Fruit fly (Drosophila melanogaster): ENCODE results near the gene CG34281.

The CG34281 gene

DNA sequence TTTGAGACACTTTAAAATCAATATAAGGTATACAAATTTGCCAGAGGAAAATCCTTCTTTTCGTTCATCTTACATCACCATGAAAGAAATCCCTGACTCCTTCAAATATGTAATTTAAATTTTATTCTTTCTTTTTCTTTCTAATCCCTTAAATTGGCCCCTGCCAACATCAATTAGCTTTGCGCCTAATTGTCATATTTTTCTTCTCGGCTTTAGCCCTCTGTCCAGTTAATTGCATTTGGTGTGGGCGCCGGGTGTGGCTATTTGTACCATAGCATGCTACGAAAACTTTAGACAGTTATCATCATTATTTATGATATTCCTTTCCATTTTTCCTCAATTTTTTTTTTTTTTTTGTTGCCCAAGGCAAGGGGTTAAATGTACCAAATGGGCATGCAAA lies 17.7 kb downstream of the CG34281 start, which contains the start of gene CG43175:
Gene CG43175 (plus strand): TSS at position 301 of the 400 bp plus-strand sequence.
- TF ChIP-seq bab1 (GFP tag; optimal IDR thresholded peaks at IDR 0.05) (no peak), CG33017 (tag; optimal IDR thresholded peaks at IDR 0.05) (no peak), pad (GFP tag; optimal IDR thresholded peaks at IDR 0.05) (no peak), CG5204 (GFP tag; optimal IDR thresholded peaks at IDR 0.05) (no peak), Hr96 (GFP tag; optimal IDR thresholded peaks at IDR 0.05) (no peak), CG11617 (GFP tag; optimal IDR thresholded peaks at IDR 0.05) (no peak), cnc (optimal IDR thresholded peaks at IDR 0.05) (no peak)

DNA sequence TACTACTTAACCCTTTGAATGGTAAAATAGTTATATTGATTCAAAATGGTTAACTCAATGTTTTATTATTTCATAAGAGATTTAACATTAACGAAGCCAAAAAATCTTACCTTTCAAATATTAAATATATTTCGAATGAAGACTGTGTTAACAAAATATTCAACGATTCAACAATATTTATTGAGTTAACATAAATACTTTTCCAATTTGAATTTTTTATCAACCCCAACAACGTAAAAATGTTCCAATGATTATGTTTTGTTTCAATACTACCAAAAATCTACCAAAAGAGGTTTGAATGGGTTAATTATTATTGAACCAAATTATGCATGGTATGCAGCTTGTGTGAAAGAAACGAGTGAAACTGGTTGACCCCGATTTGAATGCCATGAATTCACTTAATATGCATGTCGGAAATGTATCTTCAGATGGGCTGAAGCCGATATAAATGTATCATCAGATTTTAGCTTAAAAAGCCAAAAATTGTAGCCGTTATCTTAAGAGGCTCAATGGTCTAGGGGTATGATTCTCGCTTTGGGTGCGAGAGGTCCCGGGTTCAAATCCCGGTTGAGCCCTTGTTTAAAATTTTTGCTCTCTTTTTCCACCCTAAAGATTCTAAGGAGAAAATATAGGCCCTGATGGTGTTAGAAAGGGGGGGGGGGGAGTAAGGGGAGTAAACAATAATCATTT lies 18.6 kb downstream of the CG34281 start:
- peak; percentile 56 for TF ChIP-seq tj (GFP tag; optimal IDR thresholded peaks at IDR 0.05)
- no peak for TF ChIP-seq CG7101 (tag; optimal IDR thresholded peaks at IDR 0.05)
- TF ChIP-seq bab1 (GFP tag; optimal IDR thresholded peaks at IDR 0.05) = peak; percentile 40

DNA sequence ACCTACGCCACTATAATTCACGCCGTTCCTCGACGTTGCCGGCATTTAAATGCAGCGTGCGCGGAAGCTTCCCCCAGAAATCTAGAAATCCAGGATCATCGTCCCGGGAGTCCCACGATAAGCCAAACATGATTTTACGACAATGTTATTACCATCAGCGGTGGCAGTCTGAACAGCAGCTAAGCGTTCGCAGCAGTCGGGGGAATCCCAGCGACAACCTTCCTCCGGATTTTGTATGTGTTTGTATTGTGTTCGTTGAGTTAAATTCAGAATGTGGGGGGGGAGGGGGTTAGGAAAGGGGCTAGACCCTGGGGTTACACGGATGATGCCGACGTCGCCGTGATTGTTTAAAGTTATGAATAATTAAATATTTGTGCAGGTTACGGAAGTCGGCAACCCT lies 31.3 kb downstream of the CG34281 start:
- TF ChIP-seq CG14711 (tag; optimal IDR thresholded peaks at IDR 0.05) = no peak
- no peak for TF ChIP-seq tj (GFP tag; optimal IDR thresholded peaks at IDR 0.05)
- TF ChIP-seq kay (GFP tag; ENCODE audit: borderline replicate concordance) = no peak
- no peak for TF ChIP-seq Hr96 (GFP tag; optimal IDR thresholded peaks at IDR 0.05)
- no peak for TF ChIP-seq Mnt (GFP tag; optimal IDR thresholded peaks at IDR 0.05)
- no peak for TF ChIP-seq CG7101 (tag; optimal IDR thresholded peaks at IDR 0.05)
- TF ChIP-seq CG5204 (GFP tag; optimal IDR thresholded peaks at IDR 0.05) = no peak
- no peak for TF ChIP-seq CG12768 (GFP tag; optimal IDR thresholded peaks at IDR 0.05)
- TF ChIP-seq Clk (GFP tag; optimal IDR thresholded peaks at IDR 0.05) = no peak
- TF ChIP-seq pad (GFP tag; optimal IDR thresholded peaks at IDR 0.05) = no peak
- TF ChIP-seq CG11617 (GFP tag; optimal IDR thresholded peaks at IDR 0.05) = no peak
- TF ChIP-seq cnc (optimal IDR thresholded peaks at IDR 0.05) = no peak
- no peak for TF ChIP-seq ovo (GFP tag; optimal IDR thresholded peaks at IDR 0.05)

DNA sequence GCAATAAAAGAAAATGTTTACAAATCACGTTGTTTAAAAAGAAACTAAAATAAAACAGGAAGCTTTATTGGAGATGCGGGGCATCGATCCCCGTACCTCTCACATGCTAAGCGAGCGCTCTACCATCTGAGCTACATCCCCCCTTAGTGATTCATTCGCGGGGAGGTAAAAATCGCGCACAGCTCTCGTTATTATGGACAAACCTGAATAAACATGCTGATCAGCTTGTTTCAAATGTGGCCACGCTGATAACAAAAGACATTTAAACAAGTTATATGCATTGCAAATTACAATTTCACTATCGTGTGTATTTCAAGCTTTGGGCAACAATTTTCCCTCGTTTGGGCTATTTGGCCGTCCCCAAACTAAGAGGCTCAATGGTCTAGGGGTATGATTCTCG lies 32.6 kb downstream of the CG34281 start:
- TF ChIP-seq CG12768 (GFP tag; optimal IDR thresholded peaks at IDR 0.05) (no peak), kay (GFP tag; ENCODE audit: borderline replicate concordance) (peak; percentile 82), tj (GFP tag; optimal IDR thresholded peaks at IDR 0.05) (peak; percentile 50), bab1 (GFP tag; optimal IDR thresholded peaks at IDR 0.05) (peak; percentile 41)

DNA sequence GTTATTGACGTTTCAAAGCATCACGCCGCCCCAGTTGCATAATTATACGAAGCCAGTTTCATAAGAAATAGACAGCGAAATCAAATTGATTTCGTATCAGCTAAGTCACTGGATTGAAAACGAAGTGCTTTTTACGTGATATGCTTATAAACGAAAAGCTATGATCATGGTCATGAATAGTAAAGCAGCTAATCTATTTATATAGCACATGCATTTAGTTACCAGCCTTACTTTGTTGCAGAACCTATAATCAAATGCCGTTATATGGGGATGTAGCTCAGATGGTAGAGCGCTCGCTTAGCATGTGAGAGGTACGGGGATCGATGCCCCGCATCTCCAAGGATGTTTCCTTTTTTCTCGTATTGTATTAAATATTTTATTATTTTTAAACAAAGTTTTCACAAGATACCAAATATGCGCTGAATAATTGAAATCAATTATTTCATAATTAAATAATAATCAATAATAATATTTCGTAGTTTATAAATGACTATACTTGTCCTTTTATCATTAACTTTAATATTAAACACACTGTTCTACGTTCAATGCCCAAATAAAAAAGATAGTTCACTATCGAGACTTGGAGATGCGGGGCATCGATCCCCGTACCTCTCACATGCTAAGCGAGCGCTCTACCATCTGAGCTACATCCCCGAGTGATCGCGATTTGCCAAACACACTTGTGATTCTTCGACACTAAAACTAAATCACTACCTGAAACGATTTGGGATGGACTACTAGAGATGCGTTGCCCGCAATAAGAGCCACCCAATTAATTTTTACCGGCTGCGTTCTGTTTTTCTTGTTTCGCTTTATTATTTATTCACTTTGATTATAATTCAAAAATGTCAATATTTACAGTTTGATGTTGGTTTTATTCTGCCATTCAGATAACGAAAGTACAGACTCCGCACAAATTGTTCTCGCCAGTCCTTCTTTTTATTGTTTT lies 33.7 kb downstream of the CG34281 start:
- TF ChIP-seq bab1 (GFP tag; optimal IDR thresholded peaks at IDR 0.05) (peak; percentile 22), kay (GFP tag; ENCODE audit: borderline replicate concordance) (no peak)

DNA sequence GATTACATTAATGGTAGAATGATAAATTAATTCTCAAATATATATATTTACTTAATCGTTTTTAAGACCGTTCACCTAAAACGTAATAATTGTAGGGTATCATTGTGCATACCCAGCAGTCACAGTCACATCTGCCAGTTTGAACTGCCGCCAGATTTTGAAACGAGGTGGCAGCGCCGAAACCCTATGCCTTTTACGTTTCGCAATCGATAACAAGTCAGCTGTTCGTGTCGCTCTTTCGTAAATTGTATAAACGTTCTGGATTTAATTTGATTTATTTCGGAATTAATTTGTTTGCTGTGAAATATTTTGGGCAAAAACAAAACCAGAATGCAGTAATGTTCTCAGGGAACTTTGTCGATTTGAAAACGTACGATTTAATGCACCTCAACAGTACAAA lies 34.8 kb downstream of the CG34281 start, which contains the start of gene CG14322:
Gene CG14322 (plus strand): TSS at position 236 of the 400 bp plus-strand sequence.
- TF ChIP-seq Clk (GFP tag; optimal IDR thresholded peaks at IDR 0.05) (no peak), CG5204 (GFP tag; optimal IDR thresholded peaks at IDR 0.05) (no peak), toe (GFP tag; optimal IDR thresholded peaks at IDR 0.05) (peak; percentile 30), Hr96 (GFP tag; optimal IDR thresholded peaks at IDR 0.05) (no peak), tj (GFP tag; optimal IDR thresholded peaks at IDR 0.05) (no peak), pad (GFP tag; optimal IDR thresholded peaks at IDR 0.05) (no peak), CG33017 (tag; optimal IDR thresholded peaks at IDR 0.05) (no peak), cnc (optimal IDR thresholded peaks at IDR 0.05) (no peak), CG7045 (GFP tag; optimal IDR thresholded peaks at IDR 0.05) (no peak), kay (GFP tag; ENCODE audit: borderline replicate concordance) (no peak), CG1620 (GFP tag; optimal IDR thresholded peaks at IDR 0.05) (no peak), CG14711 (tag; optimal IDR thresholded peaks at IDR 0.05) (peak; percentile 10), CG7101 (tag; optimal IDR thresholded peaks at IDR 0.05) (no peak), bab1 (GFP tag; optimal IDR thresholded peaks at IDR 0.05) (peak; percentile 19), CG11617 (GFP tag; optimal IDR thresholded peaks at IDR 0.05) (no peak)

DNA sequence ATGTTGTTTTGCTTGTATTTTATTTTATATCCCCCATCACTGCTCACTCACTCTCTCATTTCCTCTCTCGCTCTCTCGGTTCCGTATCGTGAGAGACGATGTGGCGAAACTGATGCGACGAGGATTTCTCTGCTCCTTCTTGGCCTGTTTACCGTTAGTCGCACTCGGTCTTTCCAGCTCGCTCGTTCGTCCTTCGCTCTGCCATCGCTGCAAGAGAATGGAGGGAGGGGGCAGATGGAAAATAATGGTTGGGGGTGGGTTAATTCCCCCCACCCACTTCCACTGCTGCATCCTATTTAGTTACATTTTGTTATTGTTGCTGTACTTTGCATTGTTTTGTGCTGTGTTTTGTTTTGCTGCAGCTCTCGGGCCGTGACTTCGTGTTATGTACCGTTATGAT lies 41.2 kb downstream of the CG34281 start:
- TF ChIP-seq CG12768 (GFP tag; optimal IDR thresholded peaks at IDR 0.05) (no peak), cic (GFP tag; optimal IDR thresholded peaks at IDR 0.05) (no peak), CG1620 (GFP tag; optimal IDR thresholded peaks at IDR 0.05) (no peak), CG33017 (tag; optimal IDR thresholded peaks at IDR 0.05) (no peak)

Data from whole organism, adult.